Worm (Caenorhabditis elegans): ENCODE measurements around the gene wago-10.

DNA sequence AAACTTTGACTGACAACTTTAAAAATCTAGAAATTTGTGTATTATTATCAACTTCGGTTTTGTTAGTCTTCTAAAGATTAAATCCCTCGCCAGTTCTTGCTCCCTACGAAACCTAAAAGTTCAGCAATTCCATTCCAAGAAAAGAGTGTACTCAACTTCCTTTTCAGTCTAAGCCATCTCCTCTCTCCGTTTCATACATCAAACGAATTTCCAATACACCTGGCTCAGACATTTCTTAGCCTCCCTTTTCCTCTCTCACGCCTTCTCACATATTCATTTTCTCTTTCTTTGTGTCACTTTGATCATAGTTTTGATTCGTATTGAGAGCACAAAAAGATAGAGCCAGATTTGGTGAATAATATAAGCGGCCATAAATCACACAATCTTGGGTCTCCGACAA is 53.1 kb downstream of the wago-10 start, which contains the start of gene nhr-253:
- no peak for TF ChIP-seq sea-2 (GFP tag; IDR thresholded peaks at IDR 0.05)
- no peak for TF ChIP-seq ztf-25 (GFP tag; IDR thresholded peaks at IDR 0.05)
- no peak for TF ChIP-seq unc-62 (GFP tag; optimal IDR thresholded peaks at IDR 0.05)
- TF ChIP-seq pha-4 (tag; optimal IDR thresholded peaks at IDR 0.05), result no peak
- no peak for TF ChIP-seq repo-1 (tag; optimal IDR thresholded peaks at IDR 0.05)
